Fruit fly (Drosophila melanogaster): ENCODE data around the gene eEF1gamma.

DNA sequence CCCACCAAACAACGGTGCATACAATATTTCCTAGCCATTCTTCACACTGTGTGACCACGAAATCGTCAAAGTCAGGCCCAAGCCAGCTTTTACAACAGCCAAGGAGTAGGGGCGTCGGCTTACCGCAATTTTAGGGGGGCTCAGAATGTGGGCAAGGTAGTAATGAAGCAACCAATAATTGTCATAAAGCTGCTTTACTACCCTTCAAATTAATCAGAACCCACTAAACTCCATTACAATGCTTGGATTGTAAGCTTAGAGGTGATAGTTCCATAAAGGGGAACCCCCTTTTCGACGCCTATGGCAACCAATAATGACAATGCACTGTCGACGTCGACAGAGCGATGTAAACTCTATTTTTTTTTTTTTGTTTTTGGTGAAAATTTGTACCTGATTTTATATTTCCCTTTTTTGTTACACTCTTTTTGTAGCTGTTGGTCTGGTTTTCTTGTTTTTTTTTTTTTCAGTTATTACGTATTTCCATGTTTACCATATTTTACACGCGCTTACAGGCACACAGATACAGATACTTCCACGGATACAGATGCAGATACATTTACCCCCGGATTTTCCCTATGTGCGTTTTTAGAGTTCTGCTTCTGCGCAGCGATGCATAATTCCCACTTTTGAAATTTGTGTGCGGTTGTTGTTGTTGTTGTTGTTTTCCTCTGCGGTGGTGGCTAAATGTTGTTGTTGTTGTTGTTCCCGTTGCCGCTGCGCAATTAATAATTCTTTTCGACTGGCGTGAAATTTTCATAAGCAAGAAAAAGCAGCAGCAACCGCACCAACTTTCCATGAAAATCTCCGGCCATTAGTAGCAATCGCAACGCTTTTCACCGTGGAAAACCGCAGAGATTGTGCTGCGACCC, 15.1 kb upstream of the eEF1gamma start:
- TF ChIP-seq gcm2 (GFP tag; optimal IDR thresholded peaks at IDR 0.05) (peak; percentile 33), CG14441 (GFP tag; IDR thresholded peaks at IDR 0.05) (peak; percentile 69), bcd (GFP tag; optimal IDR thresholded peaks at IDR 0.05) (peak; percentile 74)

Measured in whole organism, embryonic.